Fruit fly (Drosophila melanogaster) whole organism, adult: ENCODE data around the gene CG42780.
A peak's percentile ranks its signal among the peaks of the same experiment; 100 is the strongest.

Source experiments
- CG11617 ChIP-seq: fragments of 200-800 bp; sonication (Bioruptor generic); optimal IDR thresholded peaks from 2 replicates; lab custom pipeline; 2017; ENCODE audit warnings: mild to moderate bottlenecking, missing biosample characterization, missing genetic modification reagents, missing genetic modification characterization
- CG12768 ChIP-seq: fragments of 200-800 bp; sonication (Bioruptor generic); optimal IDR thresholded peaks from 2 replicates; lab custom pipeline; 2017; ENCODE audit warnings: missing biosample characterization, missing genetic modification characterization, mild to moderate bottlenecking, moderate library complexity, missing genetic modification reagents
- CG14711 ChIP-seq: fragments of 200-800 bp; sonication (Bioruptor generic); optimal IDR thresholded peaks from 2 replicates; lab custom pipeline; 2018; ENCODE audit warnings: missing biosample characterization, mild to moderate bottlenecking, missing genetic modification characterization, moderate library complexity
- CG1620 ChIP-seq: fragments of 200-800 bp; sonication (Bioruptor generic); optimal IDR thresholded peaks from 2 replicates; lab custom pipeline; 2016; ENCODE audit warnings: missing biosample characterization, missing genetic modification characterization
- CG33017 ChIP-seq: fragments of 200-800 bp; sonication (Bioruptor generic); optimal IDR thresholded peaks from 2 replicates; lab custom pipeline; 2018; ENCODE audit warnings: missing biosample characterization, mild to moderate bottlenecking, missing genetic modification characterization, moderate library complexity
- CG5204 ChIP-seq: fragments of 200-800 bp; sonication (Bioruptor generic); optimal IDR thresholded peaks from 2 replicates; lab custom pipeline; 2016; ENCODE audit warnings: missing biosample characterization, missing genetic modification characterization
- CG7045 ChIP-seq: fragments of 200-800 bp; sonication (Bioruptor generic); optimal IDR thresholded peaks from 2 replicates; lab custom pipeline; 2017; ENCODE audit warnings: missing biosample characterization, mild to moderate bottlenecking, missing genetic modification characterization
- CG7101 ChIP-seq: fragments of 200-800 bp; sonication (Bioruptor generic); optimal IDR thresholded peaks from 2 replicates; lab custom pipeline; 2018; ENCODE audit warnings: missing biosample characterization, mild to moderate bottlenecking, missing genetic modification characterization, moderate library complexity
- Clk ChIP-seq: fragments of 200-800 bp; sonication (Bioruptor generic); optimal IDR thresholded peaks from 2 replicates; lab custom pipeline; 2017; ENCODE audit warnings: missing biosample characterization, missing genetic modification characterization
- Crg-1 ChIP-seq: fragments of 200-800 bp; sonication (Bioruptor generic); optimal IDR thresholded peaks from 2 replicates; lab custom pipeline; 2016; ENCODE audit warnings: missing biosample characterization, missing genetic modification characterization
- Hr96 ChIP-seq: fragments of 200-800 bp; sonication (Bioruptor generic); optimal IDR thresholded peaks from 2 replicates; lab custom pipeline; 2016; ENCODE audit warnings: missing biosample characterization, missing genetic modification characterization
- Mnt ChIP-seq: fragments of 200-800 bp; sonication (Bioruptor generic); optimal IDR thresholded peaks from 2 replicates; lab custom pipeline; 2016; ENCODE audit warnings: missing biosample characterization, mild to moderate bottlenecking, missing genetic modification characterization
- bab1 ChIP-seq: fragments of 200-800 bp; sonication (Bioruptor generic); optimal IDR thresholded peaks from 3 replicates; lab custom pipeline; 2019; ENCODE audit warnings: missing biosample characterization, mild to moderate bottlenecking, missing genetic modification characterization, moderate library complexity
- cic ChIP-seq: fragments of 200-800 bp; sonication (Bioruptor generic); optimal IDR thresholded peaks from 2 replicates; lab custom pipeline; 2017; ENCODE audit warnings: missing biosample characterization, mild to moderate bottlenecking, missing genetic modification characterization, moderate library complexity
- cnc ChIP-seq, 2 experiments: fragments of >200 bp; optimal IDR thresholded peaks; 2 replicates each; lab custom pipeline; 2017
- kay ChIP-seq: fragments of 200-800 bp; sonication (Bioruptor generic); peaks from one replicate; lab custom pipeline; 2016; ENCODE audit warnings: missing biosample characterization, missing genetic modification characterization, borderline replicate concordance
- ovo ChIP-seq: fragments of 200-800 bp; sonication (Bioruptor generic); optimal IDR thresholded peaks from 2 replicates; lab custom pipeline; 2016; ENCODE audit warnings: missing biosample characterization, missing genetic modification characterization
- pad ChIP-seq: fragments of 200-800 bp; sonication (Bioruptor generic); optimal IDR thresholded peaks from 3 replicates; lab custom pipeline; 2017; ENCODE audit warnings: missing biosample characterization, missing genetic modification characterization, mild to moderate bottlenecking, moderate library complexity, missing genetic modification reagents
- tj ChIP-seq: fragments of 200-800 bp; sonication (Bioruptor generic); optimal IDR thresholded peaks from 3 replicates; lab custom pipeline; 2017; ENCODE audit warnings: missing biosample characterization, mild to moderate bottlenecking, missing genetic modification characterization, moderate library complexity
- toe ChIP-seq: fragments of 200-800 bp; sonication (Bioruptor generic); optimal IDR thresholded peaks from 2 replicates; lab custom pipeline; 2016; ENCODE audit warnings: missing biosample characterization, missing genetic modification characterization

CG42780 gene

dm6 chrX:7320455-7321224 is 11.4 kb downstream of the CG42780 start:
- no peak for TF ChIP-seq Clk (GFP tag; lab: Kevin White, UChicago)
- TF ChIP-seq Crg-1 (GFP tag; lab: Kevin White, UChicago): no peak
- TF ChIP-seq CG1620 (GFP tag; lab: Kevin White, UChicago): no peak
- no peak for TF ChIP-seq CG33017 (tag; lab: Kevin White, UChicago)
- no peak for TF ChIP-seq CG11617 (GFP tag; lab: Kevin White, UChicago)
- no peak for TF ChIP-seq pad
- no peak for TF ChIP-seq Mnt
- no peak for TF ChIP-seq CG12768 (GFP tag; lab: Kevin White, UChicago)
- TF ChIP-seq Hr96 (GFP tag; lab: Kevin White, UChicago): no peak
- no peak for TF ChIP-seq CG14711 (tag; lab: Kevin White, UChicago)
- no peak for TF ChIP-seq CG5204 (GFP tag; lab: Kevin White, UChicago)
- TF ChIP-seq cnc (optimal IDR thresholded peaks at IDR 0.05; lab: Kevin White, UChicago): no peak

- TF ChIP-seq CG1620 (GFP tag; lab: Kevin White, UChicago) (no peak), kay (GFP tag; lab: Kevin White, UChicago) (no peak), CG11617 (GFP tag; lab: Kevin White, UChicago) (no peak), CG7045 (GFP tag; lab: Kevin White, UChicago) (no peak), Hr96 (GFP tag; lab: Kevin White, UChicago) (no peak), CG5204 (GFP tag; lab: Kevin White, UChicago) (no peak), tj (GFP tag; lab: Kevin White, UChicago) (no peak), bab1 (no peak), toe (GFP tag; lab: Kevin White, UChicago) (no peak), pad (no peak), CG12768 (GFP tag; lab: Kevin White, UChicago) (no peak), Mnt (no peak), cic (no peak), ovo (GFP tag; lab: Kevin White, UChicago) (no peak), cnc (optimal IDR thresholded peaks at IDR 0.05; lab: Kevin White, UChicago) (no peak), CG14711 (tag; lab: Kevin White, UChicago) (no peak), Crg-1 (GFP tag; lab: Kevin White, UChicago) (no peak), CG7101 (tag; lab: Kevin White, UChicago) (no peak), Clk (GFP tag; lab: Kevin White, UChicago) (no peak), CG33017 (tag; lab: Kevin White, UChicago) (no peak)
Measured at dm6 chrX:7319703-7320088, 12.3 kb downstream of the CG42780 start.

dm6 chrX:7319053-7319702 is 12.8 kb downstream of the CG42780 start:
- TF ChIP-seq pad (no peak), CG5204 (GFP tag; lab: Kevin White, UChicago) (no peak), bab1 (peak; percentile 21), Crg-1 (GFP tag; lab: Kevin White, UChicago) (no peak), CG11617 (GFP tag; lab: Kevin White, UChicago) (no peak), kay (GFP tag; lab: Kevin White, UChicago) (no peak), Hr96 (GFP tag; lab: Kevin White, UChicago) (no peak), Clk (GFP tag; lab: Kevin White, UChicago) (no peak), CG7045 (GFP tag; lab: Kevin White, UChicago) (no peak), toe (GFP tag; lab: Kevin White, UChicago) (no peak), cnc (optimal IDR thresholded peaks at IDR 0.05; lab: Kevin White, UChicago) (no peak), cic (no peak), CG14711 (tag; lab: Kevin White, UChicago) (peak; percentile 59), CG7101 (tag; lab: Kevin White, UChicago) (peak; percentile 49), CG33017 (tag; lab: Kevin White, UChicago) (no peak), Mnt (no peak), CG1620 (GFP tag; lab: Kevin White, UChicago) (no peak), CG12768 (GFP tag; lab: Kevin White, UChicago) (no peak)

- TF ChIP-seq tj (GFP tag; lab: Kevin White, UChicago) (peak; percentile 37), Hr96 (GFP tag; lab: Kevin White, UChicago) (no peak)
Measured at dm6 chrX:7318464-7318863, 13.5 kb downstream of the CG42780 start.

- peak; percentile 91 for TF ChIP-seq tj (GFP tag; lab: Kevin White, UChicago)
- TF ChIP-seq kay (GFP tag; lab: Kevin White, UChicago): peak; percentile 59
- TF ChIP-seq Hr96 (GFP tag; lab: Kevin White, UChicago): no peak
Measured at dm6 chrX:7317214-7318210, 14.5 kb downstream of the CG42780 start.
